Fruit fly (Drosophila melanogaster): ENCODE data around the gene tow.
A peak's percentile ranks its signal among the peaks of the same experiment; 100 is the strongest.

Gene tow

DNA sequence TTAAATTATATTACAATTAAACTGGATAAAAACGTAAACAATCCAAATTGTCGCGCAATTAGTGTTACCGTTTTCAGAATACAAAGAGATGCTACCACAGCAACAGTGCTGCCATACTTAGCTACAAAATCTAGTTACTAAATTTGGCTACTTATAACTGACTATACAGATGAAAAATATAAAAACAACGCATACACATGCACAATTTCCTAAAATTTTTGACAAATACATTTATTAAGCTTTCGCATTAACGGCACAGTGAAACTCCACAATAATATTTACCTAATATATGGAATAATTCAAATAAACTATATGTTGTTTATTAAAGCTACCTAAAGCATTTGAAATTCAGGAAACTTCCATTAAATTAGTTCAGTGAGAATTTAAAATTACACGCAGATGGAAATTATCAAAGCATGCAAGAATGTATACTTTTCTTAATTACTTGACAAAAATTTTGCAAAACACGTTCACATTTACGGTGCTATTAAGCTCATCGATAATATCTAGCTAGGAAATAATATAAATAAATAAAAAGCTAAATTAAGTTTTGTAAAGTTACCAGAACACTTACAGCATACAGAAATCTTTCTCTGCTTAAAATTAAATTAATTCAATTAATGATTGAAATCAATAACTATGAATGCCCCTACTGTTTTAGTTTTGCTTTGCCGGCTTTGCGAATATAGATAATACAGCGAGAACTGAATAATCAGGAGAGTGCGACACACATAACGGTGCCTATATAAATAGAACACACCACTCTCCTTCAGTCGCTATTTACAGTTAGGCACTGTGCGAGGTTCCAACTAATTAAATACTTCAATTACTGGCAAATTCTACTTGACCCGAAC is 26.5 kb downstream of the tow start, which contains the start of the genes Mis12 and CG9953 (continued):
- TF ChIP-seq CG6254 (GFP tag; optimal IDR thresholded peaks at IDR 0.05) (no peak), CG9437 (GFP tag; optimal IDR thresholded peaks at IDR 0.05) (peak; percentile 92), CG18619 (GFP tag; optimal IDR thresholded peaks at IDR 0.05) (peak; percentile 37), mam (GFP tag; optimal IDR thresholded peaks at IDR 0.05) (no peak), trem (tag; optimal IDR thresholded peaks at IDR 0.05) (peak; percentile 22), Dp (GFP tag; optimal IDR thresholded peaks at IDR 0.05) (peak; percentile 68), gro (GFP tag; optimal IDR thresholded peaks at IDR 0.05) (no peak), Camta (GFP tag; optimal IDR thresholded peaks at IDR 0.05) (no peak), CG16863 (GFP tag; optimal IDR thresholded peaks at IDR 0.05) (no peak), gcm (GFP tag; optimal IDR thresholded peaks at IDR 0.05) (no peak), exex (tag; optimal IDR thresholded peaks at IDR 0.05) (no peak), CG10366 (GFP tag; IDR thresholded peaks at IDR 0.05) (no peak; the same call in 1 of the 2 replicates), CG6683 (GFP tag; optimal IDR thresholded peaks at IDR 0.05) (no peak), CoRest (tag; optimal IDR thresholded peaks at IDR 0.05) (peak; percentile 75), knrl (GFP tag; IDR thresholded peaks at IDR 0.05; ENCODE audit: partially characterized antibody) (no peak), org-1 (GFP tag; optimal IDR thresholded peaks at IDR 0.05) (no peak), Med (GFP tag) (peak; percentile 65), pho (GFP tag; optimal IDR thresholded peaks at IDR 0.05) (no peak), NC2β (GFP tag; optimal IDR thresholded peaks at IDR 0.05) (no peak), BEAF-32 (GFP tag; optimal IDR thresholded peaks at IDR 0.05) (peak; percentile 19), crp (GFP tag; optimal IDR thresholded peaks at IDR 0.05) (no peak), fu2 (GFP tag; optimal IDR thresholded peaks at IDR 0.05) (no peak), lbe (GFP tag; optimal IDR thresholded peaks at IDR 0.05) (no peak), Fer3 (tag; optimal IDR thresholded peaks at IDR 0.05) (peak; percentile 19), Side (GFP tag; optimal IDR thresholded peaks at IDR 0.05) (no peak), CG3065 (GFP tag; optimal IDR thresholded peaks at IDR 0.05) (no peak), MTF-1 (GFP tag; optimal IDR thresholded peaks at IDR 0.05; ENCODE audit: borderline replicate concordance) (no peak), vnd (GFP tag; IDR thresholded peaks at IDR 0.05; ENCODE audit: partially characterized antibody) (no peak), cwo (GFP tag; optimal IDR thresholded peaks at IDR 0.05) (no peak), ERR (GFP tag; optimal IDR thresholded peaks at IDR 0.05) (no peak), CG10565 (GFP tag; optimal IDR thresholded peaks at IDR 0.05) (no peak), CG4282 (GFP tag; optimal IDR thresholded peaks at IDR 0.05) (no peak), unpg (GFP tag; optimal IDR thresholded peaks at IDR 0.05) (peak; percentile 24), stwl (tag; optimal IDR thresholded peaks at IDR 0.05) (no peak), Eip74EF (GFP tag; optimal IDR thresholded peaks at IDR 0.05) (peak in 1 of 2 experiments; percentile 17), en (GFP tag; optimal IDR thresholded peaks at IDR 0.05) (no peak), Kr (GFP tag; optimal IDR thresholded peaks at IDR 0.05) (no peak), tll (GFP tag; optimal IDR thresholded peaks at IDR 0.05) (no peak), sc (optimal IDR thresholded peaks at IDR 0.05) (no peak), sc (GFP tag; optimal IDR thresholded peaks at IDR 0.05) (no peak), CG15073 (GFP tag; optimal IDR thresholded peaks at IDR 0.05) (no peak), CG8089 (GFP tag; optimal IDR thresholded peaks at IDR 0.05) (no peak), CG34224 (GFP tag; IDR thresholded peaks at IDR 0.05; ENCODE audit: partially characterized antibody) (no peak), CG12104 (GFP tag; optimal IDR thresholded peaks at IDR 0.05) (peak; percentile 26), CG14014 (GFP tag; IDR thresholded peaks at IDR 0.05) (no peak), CG4820 (GFP tag; optimal IDR thresholded peaks at IDR 0.05) (peak; percentile 16), oc (tag; optimal IDR thresholded peaks at IDR 0.05) (no peak), toy (GFP tag; IDR thresholded peaks at IDR 0.05) (no peak)
